Fruit fly (Drosophila melanogaster) whole organism, embryonic: ENCODE results near the gene hfp.

ENCODE experiments used
- Atf-2 ChIP-seq: fragments of 200-800 bp; sonication (Bioruptor generic); optimal IDR thresholded peaks from 2 replicates; lab custom pipeline; 2016; ENCODE audit warnings: missing biosample characterization, missing genetic modification characterization
- CG10462 ChIP-seq: fragments of 200-800 bp; sonication (Bioruptor generic); optimal IDR thresholded peaks from 2 replicates; lab custom pipeline; 2016; ENCODE audit warnings: missing biosample characterization, missing genetic modification characterization
- CG11093 ChIP-seq: fragments of 200-800 bp; sonication (Bioruptor generic); IDR thresholded peaks from 3 replicates; pipeline ENCODE4 v1.3.6; 2022; ENCODE audit warnings: missing biosample characterization, missing genetic modification characterization
- CG12104 ChIP-seq: fragments of 200-800 bp; sonication (Bioruptor generic); optimal IDR thresholded peaks from 3 replicates; lab custom pipeline; 2016; ENCODE audit warnings: missing biosample characterization, missing genetic modification characterization
- CG14667 ChIP-seq: fragments of 200-800 bp; sonication (Bioruptor generic); IDR thresholded peaks from 2 replicates; pipeline ENCODE4 v1.3.6; 2022; ENCODE audit warnings: missing biosample characterization, missing genetic modification characterization
- CG14965 ChIP-seq: fragments of 200-800 bp; sonication (Bioruptor generic); optimal IDR thresholded peaks from 2 replicates; lab custom pipeline; 2016; ENCODE audit warnings: missing biosample characterization, missing genetic modification characterization, borderline replicate concordance
- CG15073 ChIP-seq: fragments of 200-800 bp; sonication (Bioruptor generic); optimal IDR thresholded peaks from 2 replicates; lab custom pipeline; 2016; ENCODE audit warnings: missing biosample characterization, missing genetic modification characterization
- CG1647 ChIP-seq: fragments of 200-800 bp; sonication (Bioruptor generic); optimal IDR thresholded peaks from 3 replicates; lab custom pipeline; 2016; ENCODE audit warnings: missing biosample characterization, missing genetic modification characterization
- CG17385 ChIP-seq: fragments of 200-800 bp; sonication (Bioruptor generic); optimal IDR thresholded peaks from 3 replicates; lab custom pipeline; 2018; ENCODE audit warnings: missing biosample characterization, mild to moderate bottlenecking, missing genetic modification characterization
- CG17829 ChIP-seq: fragments of 200-800 bp; optimal IDR thresholded peaks from 2 replicates; lab custom pipeline; 2019; ENCODE audit warnings: missing biosample characterization, mild to moderate bottlenecking, missing genetic modification characterization, moderate library complexity
- CG18476 ChIP-seq: fragments of 200-800 bp; sonication (Bioruptor generic); optimal IDR thresholded peaks from 2 replicates; lab custom pipeline; 2016; ENCODE audit warnings: missing biosample characterization, mild to moderate bottlenecking, missing genetic modification characterization
- CG18764 ChIP-seq: fragments of 200-800 bp; sonication (Bioruptor generic); optimal IDR thresholded peaks from 3 replicates; lab custom pipeline; 2016; ENCODE audit warnings: missing biosample characterization, missing genetic modification characterization
- CG30403 ChIP-seq: fragments of 200-800 bp; sonication (Bioruptor generic); optimal IDR thresholded peaks from 3 replicates; lab custom pipeline; 2016; ENCODE audit warnings: missing biosample characterization, missing genetic modification characterization
- CG33557 ChIP-seq: fragments of 200-800 bp; sonication (Bioruptor generic); optimal IDR thresholded peaks from 2 replicates; lab custom pipeline; 2019; ENCODE audit warnings: missing biosample characterization, mild to moderate bottlenecking, missing genetic modification characterization, moderate library complexity
- CG3847 ChIP-seq: fragments of 200-800 bp; sonication (Bioruptor generic); IDR thresholded peaks from 2 replicates; pipeline ENCODE4 v1.3.6; 2022; ENCODE audit warnings: missing biosample characterization, missing genetic modification characterization
- CG4360 ChIP-seq: fragments of 200-800 bp; sonication (Bioruptor generic); IDR thresholded peaks from 2 replicates; pipeline ENCODE4 v1.3.6; 2022; ENCODE audit warnings: missing biosample characterization, missing genetic modification characterization
- CG4707 ChIP-seq: fragments of 200-800 bp; sonication (Bioruptor generic); optimal IDR thresholded peaks from 2 replicates; lab custom pipeline; 2018; ENCODE audit warnings: missing biosample characterization, mild to moderate bottlenecking, missing genetic modification characterization, moderate library complexity
- CG6854 ChIP-seq: fragments of 200-800 bp; sonication (Bioruptor generic); optimal IDR thresholded peaks from 3 replicates; lab custom pipeline; 2017; ENCODE audit warnings: missing biosample characterization, mild to moderate bottlenecking, missing genetic modification characterization
- CG8281 ChIP-seq: fragments of 200-800 bp; sonication (Bioruptor generic); optimal IDR thresholded peaks from 2 replicates; lab custom pipeline; 2018; ENCODE audit warnings: missing biosample characterization, mild to moderate bottlenecking, missing genetic modification characterization, moderate library complexity
- CG8944 ChIP-seq: fragments of 200-800 bp; sonication (Bioruptor generic); optimal IDR thresholded peaks from 3 replicates; lab custom pipeline; 2016; ENCODE audit warnings: missing biosample characterization, missing genetic modification characterization
- Camta ChIP-seq: fragments of 200-800 bp; sonication (Bioruptor generic); optimal IDR thresholded peaks from 2 replicates; lab custom pipeline; 2016; ENCODE audit warnings: missing biosample characterization, missing genetic modification characterization
- D19A ChIP-seq: fragments of 200-800 bp; optimal IDR thresholded peaks from 3 replicates; lab custom pipeline; 2019; ENCODE audit warnings: missing biosample characterization, mild to moderate bottlenecking, missing genetic modification characterization, moderate library complexity
- D19B ChIP-seq: fragments of 200-800 bp; sonication (Bioruptor generic); optimal IDR thresholded peaks from 2 replicates; lab custom pipeline; 2017; ENCODE audit warnings: missing biosample characterization, mild to moderate bottlenecking, missing genetic modification characterization
- Elba2 ChIP-seq: fragments of 200-800 bp; sonication (Bioruptor generic); optimal IDR thresholded peaks from 3 replicates; lab custom pipeline; 2016; ENCODE audit warnings: missing biosample characterization, missing genetic modification characterization
- Ets97D ChIP-seq: fragments of 200-800 bp; sonication (Bioruptor generic); optimal IDR thresholded peaks from 3 replicates; lab custom pipeline; 2016; ENCODE audit warnings: missing biosample characterization, missing genetic modification characterization
- Gsc ChIP-seq: fragments of 200-800 bp; sonication (Bioruptor generic); IDR thresholded peaks from 2 replicates; pipeline ENCODE4 v1.3.6; 2022; ENCODE audit warnings: missing biosample characterization, missing genetic modification characterization
- HLH4C ChIP-seq: fragments of 200-800 bp; sonication (Bioruptor generic); IDR thresholded peaks from 3 replicates; pipeline ENCODE4 v1.3.6; 2022; ENCODE audit warnings: missing biosample characterization, missing genetic modification characterization; ENCODE audit not compliant: partially characterized antibody
- MBD-R2 ChIP-seq: fragments of 200-800 bp; sonication (Bioruptor generic); IDR thresholded peaks from 2 replicates; pipeline ENCODE4 v1.3.6; 2022; ENCODE audit warnings: missing biosample characterization, missing genetic modification characterization
- Oli ChIP-seq: fragments of 200-800 bp; sonication (Bioruptor generic); optimal IDR thresholded peaks from 2 replicates; lab custom pipeline; 2018; ENCODE audit warnings: missing biosample characterization, mild to moderate bottlenecking, missing genetic modification characterization, moderate library complexity
- Opbp ChIP-seq: fragments of 200-800 bp; sonication (Bioruptor generic); IDR thresholded peaks from 3 replicates; pipeline ENCODE4 v1.3.6; 2022; ENCODE audit warnings: missing biosample characterization, missing genetic modification characterization; ENCODE audit not compliant: partially characterized antibody
- Ptx1 ChIP-seq: fragments of 200-800 bp; sonication (Bioruptor generic); IDR thresholded peaks from 2 replicates; pipeline ENCODE4 v1.3.6; 2022; ENCODE audit warnings: missing biosample characterization, missing genetic modification characterization
- Stat92E ChIP-seq, 3 experiments: fragments of >200 bp in 2 of 3; fragments of 200-800 bp in 1 of 3; sonication (Bioruptor generic) in 1 of 3; optimal IDR thresholded peaks; 2 replicates each; lab custom pipeline; 2017 to 2019; ENCODE audit warnings: missing biosample characterization in 3 of 3, missing genetic modification characterization in 3 of 3, mild to moderate bottlenecking in 1 of 3, moderate library complexity in 1 of 3
- Trl ChIP-seq, 3 experiments: fragments of >200 bp in 2 of 3; fragments of 200-800 bp in 1 of 3; sonication (Bioruptor generic) in 1 of 3; optimal IDR thresholded peaks; 2 replicates in 1 of 3; 3 replicates in 2 of 3; lab custom pipeline; 2016 to 2017; ENCODE audit warnings: missing biosample characterization in 1 of 3, missing genetic modification characterization in 1 of 3
- amos ChIP-seq: fragments of 200-800 bp; sonication (Bioruptor generic); IDR thresholded peaks from 2 replicates; pipeline ENCODE4 v1.3.6; 2022; ENCODE audit warnings: missing biosample characterization, missing genetic modification characterization; ENCODE audit not compliant: partially characterized antibody
- br ChIP-seq: fragments of >200 bp; optimal IDR thresholded peaks from 2 replicates; lab custom pipeline; 2017
- cas ChIP-seq: fragments of 200-800 bp; sonication (Bioruptor generic); IDR thresholded peaks from 2 replicates; pipeline ENCODE4 v1.3.6; 2022; ENCODE audit warnings: missing biosample characterization, missing genetic modification characterization
- cg ChIP-seq: fragments of 200-800 bp; sonication (Bioruptor generic); optimal IDR thresholded peaks from 3 replicates; lab custom pipeline; 2019; ENCODE audit warnings: missing biosample characterization, mild to moderate bottlenecking, missing genetic modification characterization, moderate library complexity
- dan ChIP-seq: fragments of 200-800 bp; sonication (Bioruptor generic); IDR thresholded peaks from 2 replicates; pipeline ENCODE4 v1.3.6; 2022; ENCODE audit warnings: missing biosample characterization, missing genetic modification characterization
- emc ChIP-seq: fragments of 200-800 bp; sonication (Bioruptor generic); optimal IDR thresholded peaks from 2 replicates; lab custom pipeline; 2016; ENCODE audit warnings: missing biosample characterization, missing genetic modification characterization
- ems ChIP-seq: fragments of 200-800 bp; sonication (Bioruptor generic); optimal IDR thresholded peaks from 3 replicates; lab custom pipeline; 2016; ENCODE audit warnings: missing biosample characterization, missing genetic modification characterization
- grn ChIP-seq: fragments of 200-800 bp; sonication (Bioruptor generic); optimal IDR thresholded peaks from 3 replicates; lab custom pipeline; 2017; ENCODE audit warnings: missing biosample characterization, missing genetic modification characterization
- her ChIP-seq: fragments of 200-800 bp; sonication (Bioruptor generic); optimal IDR thresholded peaks from 2 replicates; lab custom pipeline; 2016; ENCODE audit warnings: missing biosample characterization, missing genetic modification characterization
- nom ChIP-seq: fragments of 200-800 bp; sonication (Bioruptor generic); optimal IDR thresholded peaks from 2 replicates; lab custom pipeline; 2017; ENCODE audit warnings: missing biosample characterization, missing genetic modification characterization, mild to moderate bottlenecking, moderate library complexity, missing genetic modification reagents
- otp ChIP-seq: fragments of 200-800 bp; sonication (Bioruptor generic); IDR thresholded peaks from 3 replicates; pipeline ENCODE4, ENCODE4 v1.3.6; 2022; ENCODE audit warnings: missing biosample characterization, missing genetic modification characterization
- prd ChIP-seq, 3 experiments: fragments of >200 bp in 2 of 3; fragments of 200-800 bp in 1 of 3; sonication (Bioruptor generic) in 1 of 3; optimal IDR thresholded peaks in 2 of 3; IDR thresholded peaks in 1 of 3; 2 replicates in 2 of 3; 3 replicates in 1 of 3; pipeline versions ENCODE4 v1.3.6 to Lab custom; 2017 to 2022; ENCODE audit warnings: missing biosample characterization in 1 of 3, missing genetic modification characterization in 1 of 3
- ranshi ChIP-seq: fragments of 200-800 bp; sonication (Bioruptor generic); IDR thresholded peaks from 2 replicates; pipeline ENCODE4 v1.3.6; 2022; ENCODE audit warnings: missing biosample characterization, missing genetic modification characterization
- tio ChIP-seq: fragments of 200-800 bp; sonication (Bioruptor generic); optimal IDR thresholded peaks from 2 replicates; lab custom pipeline; 2017; ENCODE audit warnings: missing biosample characterization, missing genetic modification characterization, inconsistent platforms

The hfp gene

dm6 chr3L:1536487-1537337 is 34.3 kb upstream of the hfp start, which contains the start of the genes CG12091 and pns (continued):
- TF ChIP-seq cg (GFP tag; lab: Kevin White, UChicago) (no peak), CG4707 (GFP tag; lab: Kevin White, UChicago) (peak; percentile 38), Ptx1 (peak; percentile 59), CG8944 (GFP tag; lab: Kevin White, UChicago) (peak; percentile 41), CG11093 (no peak), grn (GFP tag; lab: Kevin White, UChicago) (peak; percentile 37), prd (optimal IDR thresholded peaks at IDR 0.05; lab: Kevin White, UChicago) (no peak), prd (GFP tag; IDR thresholded peaks at IDR 0.05; lab: Robert Waterston, UW) (peak; percentile 68), HLH4C (GFP tag; lab: Robert Waterston, UW) (peak; percentile 40; the same call in 1 of the 3 replicates), Opbp (GFP tag; lab: Robert Waterston, UW) (peak; percentile 67; the same call in 2 of the 3 replicates), D19A (tag; lab: Kevin White, UChicago) (peak; percentile 27), ranshi (peak; percentile 38; the same call in 1 of the 2 replicates), her (no peak), Atf-2 (GFP tag; lab: Kevin White, UChicago) (peak; percentile 55), dan (no peak), CG18476 (GFP tag; lab: Kevin White, UChicago) (peak; percentile 27), CG10462 (peak; percentile 70), Elba2 (GFP tag; lab: Kevin White, UChicago) (peak; percentile 52), CG4360 (GFP tag; lab: Robert Waterston, UW) (peak; percentile 18; the same call in 1 of the 2 replicates), ems (GFP tag; lab: Kevin White, UChicago) (peak; percentile 71), otp (GFP tag; lab: Robert Waterston, UW) (peak; percentile 79; the same call in 2 of the 3 replicates), amos (GFP tag; lab: Robert Waterston, UW) (peak; percentile 73; the same call in 1 of the 2 replicates), MBD-R2 (peak; percentile 43; the same call in 1 of the 2 replicates), br (lab: Kevin White, UChicago) (no peak), CG18764 (GFP tag; lab: Kevin White, UChicago) (peak; percentile 56), CG30403 (GFP tag; lab: Kevin White, UChicago) (peak; percentile 81), CG15073 (GFP tag; lab: Kevin White, UChicago) (no peak), Stat92E (GFP tag; optimal IDR thresholded peaks at IDR 0.05; lab: Kevin White, UChicago) (no peak), CG17829 (tag; lab: Kevin White, UChicago) (peak; percentile 81), CG1647 (GFP tag; lab: Kevin White, UChicago) (peak; percentile 35), emc (GFP tag; lab: Kevin White, UChicago) (no peak), CG6854 (GFP tag; lab: Kevin White, UChicago) (peak; percentile 17), CG17385 (GFP tag; lab: Kevin White, UChicago) (peak; percentile 51), nom (GFP tag; lab: Kevin White, UChicago) (peak; percentile 31), Gsc (GFP tag; lab: Robert Waterston, UW) (no peak), CG14965 (GFP tag; lab: Kevin White, UChicago) (no peak), CG33557 (GFP tag; lab: Kevin White, UChicago) (peak; percentile 55), CG3847 (peak; percentile 73), Trl (optimal IDR thresholded peaks at IDR 0.05; lab: Kevin White, UChicago) (no peak), Trl (GFP tag; optimal IDR thresholded peaks at IDR 0.05; lab: Kevin White, UChicago) (peak; percentile 51), CG8281 (tag; lab: Kevin White, UChicago) (no peak), CG14667 (0 out of 2 replicates have a peak, but pooled peaks have one; percentile 10), Oli (tag; lab: Kevin White, UChicago) (peak; percentile 39), CG12104 (peak; percentile 31), Camta (peak; percentile 67), tio (GFP tag; lab: Kevin White, UChicago) (no peak), Ets97D (GFP tag; lab: Kevin White, UChicago) (peak; percentile 84), D19B (GFP tag; lab: Kevin White, UChicago) (peak; percentile 23), cas (GFP tag; lab: Robert Waterston, UW) (peak; percentile 27; the same call in 1 of the 2 replicates)
